Fruit fly (Drosophila melanogaster): Measurements from ENCODE around the gene CG32187.

The CG32187 gene

dm6 chr3L:17814036-17814435 is 7.9 kb upstream of the CG32187 start, which contains the start of gene Cln3:
TSS of gene Cln3 (minus strand) at chr3L:17814119.
- TF ChIP-seq EcR (GFP tag; optimal IDR thresholded peaks at IDR 0.05) (no peak), pan (optimal IDR thresholded peaks at IDR 0.05) (no peak), psq (optimal IDR thresholded peaks at IDR 0.05) (no peak), CG8478 (optimal IDR thresholded peaks at IDR 0.05) (no peak), usp (GFP tag; optimal IDR thresholded peaks at IDR 0.05) (no peak), Dll (optimal IDR thresholded peaks at IDR 0.05) (no peak)

- TF ChIP-seq Dll (optimal IDR thresholded peaks at IDR 0.05) (no peak), EcR (GFP tag; optimal IDR thresholded peaks at IDR 0.05) (no peak), pan (optimal IDR thresholded peaks at IDR 0.05) (no peak), psq (optimal IDR thresholded peaks at IDR 0.05) (no peak), usp (GFP tag; optimal IDR thresholded peaks at IDR 0.05) (no peak)
These were observed 2.5 kb upstream of the CG32187 start, which contains the start of gene CG32191 for dm6 chr3L:17808597-17809213. TSS of gene CG32191 (minus strand) at chr3L:17809146.

- no peak for TF ChIP-seq CG8478 (optimal IDR thresholded peaks at IDR 0.05)
- no peak for TF ChIP-seq EcR (GFP tag; optimal IDR thresholded peaks at IDR 0.05)
- no peak for TF ChIP-seq Dll (optimal IDR thresholded peaks at IDR 0.05)
- TF ChIP-seq psq (optimal IDR thresholded peaks at IDR 0.05), result no peak
- TF ChIP-seq pan (optimal IDR thresholded peaks at IDR 0.05), result no peak
- no peak for TF ChIP-seq usp (GFP tag; optimal IDR thresholded peaks at IDR 0.05)
These were observed 1.7 kb downstream of the CG32187 start, which contains the start of gene ais for dm6 chr3L:17804511-17804910. TSS of gene ais (minus strand) at chr3L:17804715.

dm6 chr3L:17802107-17802506 is 4.1 kb downstream of the CG32187 start, which contains the start of gene NUCB1:
TSS of gene NUCB1 (minus strand) at chr3L:17802279.
- no peak for TF ChIP-seq Dll (optimal IDR thresholded peaks at IDR 0.05)
- TF ChIP-seq pan (optimal IDR thresholded peaks at IDR 0.05), result no peak
- TF ChIP-seq psq (optimal IDR thresholded peaks at IDR 0.05), result no peak
- TF ChIP-seq EcR (GFP tag; optimal IDR thresholded peaks at IDR 0.05), result no peak
- TF ChIP-seq CG8478 (optimal IDR thresholded peaks at IDR 0.05), result no peak
- TF ChIP-seq usp (GFP tag; optimal IDR thresholded peaks at IDR 0.05), result no peak

DNA sequence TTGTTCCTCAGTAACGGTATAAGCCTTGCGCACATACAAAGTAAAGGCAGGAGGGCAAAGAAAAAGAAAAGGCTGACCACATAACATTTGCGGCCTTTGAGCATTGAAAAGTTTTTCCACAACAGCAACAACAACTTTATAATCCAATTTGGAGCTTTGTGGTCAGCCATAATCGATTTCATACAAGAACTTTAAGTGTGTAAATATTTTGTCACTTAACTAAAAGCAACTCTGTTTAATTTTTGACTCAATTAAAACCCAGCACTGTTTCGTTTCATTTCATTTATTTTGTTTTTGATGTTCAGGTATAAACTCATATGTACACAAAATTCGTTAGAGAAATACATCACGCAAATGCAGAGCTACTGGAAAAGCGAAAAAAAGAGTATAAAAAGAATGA is 8.7 kb downstream of the CG32187 start, which contains the start of gene CG42816:
CG42816 (minus strand) TSS at position 101 of the 400 bp plus-strand sequence.
- TF ChIP-seq psq (optimal IDR thresholded peaks at IDR 0.05), result no peak
- TF ChIP-seq CG8478 (optimal IDR thresholded peaks at IDR 0.05), result no peak
- no peak for TF ChIP-seq Dll (optimal IDR thresholded peaks at IDR 0.05)
- no peak for TF ChIP-seq pan (optimal IDR thresholded peaks at IDR 0.05)
- TF ChIP-seq EcR (GFP tag; optimal IDR thresholded peaks at IDR 0.05), result no peak
- TF ChIP-seq usp (GFP tag; optimal IDR thresholded peaks at IDR 0.05), result no peak

- TF ChIP-seq Dll (optimal IDR thresholded peaks at IDR 0.05) (no peak), usp (GFP tag; optimal IDR thresholded peaks at IDR 0.05) (no peak), CG8478 (optimal IDR thresholded peaks at IDR 0.05) (no peak), pan (optimal IDR thresholded peaks at IDR 0.05) (no peak), psq (optimal IDR thresholded peaks at IDR 0.05) (no peak), EcR (GFP tag; optimal IDR thresholded peaks at IDR 0.05) (no peak)
These were observed 14.7 kb downstream of the CG32187 start for dm6 chr3L:17791495-17791894.

- TF ChIP-seq EcR (GFP tag; optimal IDR thresholded peaks at IDR 0.05) (no peak), usp (GFP tag; optimal IDR thresholded peaks at IDR 0.05) (no peak), CG8478 (optimal IDR thresholded peaks at IDR 0.05) (no peak), psq (optimal IDR thresholded peaks at IDR 0.05) (no peak), pan (optimal IDR thresholded peaks at IDR 0.05) (no peak), Dll (optimal IDR thresholded peaks at IDR 0.05) (no peak)
These were observed 14.9 kb downstream of the CG32187 start, which contains the start of gene CG42815 for dm6 chr3L:17791467-17791494. TSS of gene CG42815 (minus strand) at chr3L:17791486.

DNA sequence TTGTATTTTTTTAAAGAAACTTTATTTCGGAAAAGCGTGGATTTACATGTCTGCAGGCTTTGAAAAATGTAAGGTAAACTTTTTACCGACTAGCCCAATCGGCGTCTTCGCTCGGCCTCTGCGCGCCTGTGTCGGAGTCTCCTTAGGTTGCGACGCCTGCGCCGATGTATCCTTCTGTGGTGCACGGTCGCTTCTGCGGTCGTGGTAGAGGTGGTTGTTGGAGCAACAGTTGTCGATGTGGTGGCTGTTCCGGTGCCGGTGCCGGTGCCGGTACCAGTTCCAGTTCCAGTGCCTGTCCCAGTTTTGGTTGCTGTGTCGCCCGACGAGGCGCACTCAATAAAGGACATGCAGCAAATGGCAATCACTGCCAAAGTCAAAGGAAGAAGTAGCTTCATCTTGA is 15.1 kb downstream of the CG32187 start:
- TF ChIP-seq pan (optimal IDR thresholded peaks at IDR 0.05), result no peak
- TF ChIP-seq CG8478 (optimal IDR thresholded peaks at IDR 0.05), result no peak
- TF ChIP-seq Dll (optimal IDR thresholded peaks at IDR 0.05), result no peak
- TF ChIP-seq usp (GFP tag; optimal IDR thresholded peaks at IDR 0.05), result no peak
- no peak for TF ChIP-seq EcR (GFP tag; optimal IDR thresholded peaks at IDR 0.05)
- TF ChIP-seq psq (optimal IDR thresholded peaks at IDR 0.05), result no peak

DNA sequence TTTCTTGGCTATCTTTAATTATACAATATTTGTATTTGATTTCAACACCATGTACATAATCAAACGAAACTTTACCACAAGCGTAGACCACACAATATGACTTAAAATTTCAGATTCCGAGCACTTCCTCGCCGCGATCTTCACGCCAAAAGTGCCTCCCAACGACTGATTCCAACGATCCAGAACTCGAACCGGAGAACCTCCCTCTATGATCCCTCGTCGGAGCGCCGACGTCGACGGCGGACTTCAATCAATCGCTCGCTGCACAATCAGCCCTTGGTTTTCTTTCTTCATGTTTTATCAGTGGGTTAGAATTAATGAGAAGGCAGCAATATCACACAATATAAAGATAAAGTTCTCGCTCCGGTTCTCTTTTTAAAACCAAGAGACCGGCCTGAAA is 42.2 kb downstream of the CG32187 start, which contains the start of the genes Adgf-A and Adgf-A2:
Adgf-A (minus strand) TSS at position 172 of the 400 bp plus-strand sequence.
Adgf-A2 (minus strand) TSS at position 172 of the 400 bp plus-strand sequence.
- no peak for TF ChIP-seq usp (GFP tag; optimal IDR thresholded peaks at IDR 0.05)
- no peak for TF ChIP-seq EcR (GFP tag; optimal IDR thresholded peaks at IDR 0.05)
- no peak for TF ChIP-seq Dll (optimal IDR thresholded peaks at IDR 0.05)
- TF ChIP-seq psq (optimal IDR thresholded peaks at IDR 0.05), result no peak
- TF ChIP-seq pan (optimal IDR thresholded peaks at IDR 0.05), result no peak

DNA sequence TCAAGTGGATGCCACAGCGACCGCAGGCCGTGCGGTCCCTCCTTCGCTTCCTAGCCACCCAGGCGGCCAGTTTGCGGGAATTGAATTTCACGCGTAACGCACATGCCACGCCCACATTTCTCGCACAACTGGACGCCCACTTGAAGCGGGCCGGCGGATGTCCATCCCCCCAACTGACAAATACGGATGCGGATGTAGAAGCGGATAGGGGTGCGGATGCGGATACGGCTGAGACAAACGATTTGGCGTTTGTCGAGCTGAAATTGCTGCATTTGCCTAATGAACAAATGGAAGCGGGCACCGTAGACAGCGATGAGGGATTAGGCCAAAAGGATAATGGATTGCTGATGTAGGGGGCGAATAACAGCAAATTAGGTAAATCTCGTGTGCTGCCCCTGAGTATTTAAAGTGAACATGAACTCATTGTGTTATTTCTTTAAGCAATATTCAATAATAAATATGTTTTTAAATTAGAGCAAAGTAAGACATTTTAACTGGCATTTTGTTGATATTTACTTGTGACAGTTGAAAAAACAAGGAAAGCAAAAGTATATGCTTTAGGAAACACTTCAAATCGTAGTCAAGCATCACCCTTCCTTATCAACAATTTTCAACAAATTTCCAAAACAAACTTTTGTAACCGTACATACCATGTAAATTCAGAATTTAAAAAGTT is 47.0 kb downstream of the CG32187 start, which contains the start of gene CG32181:
CG32181 (plus strand) TSS at position 626 of the 676 bp plus-strand sequence.
- TF ChIP-seq pan (optimal IDR thresholded peaks at IDR 0.05) (no peak), psq (optimal IDR thresholded peaks at IDR 0.05) (no peak), CG8478 (optimal IDR thresholded peaks at IDR 0.05) (no peak), Dll (optimal IDR thresholded peaks at IDR 0.05) (no peak), usp (GFP tag; optimal IDR thresholded peaks at IDR 0.05) (no peak), EcR (GFP tag; optimal IDR thresholded peaks at IDR 0.05) (no peak)

DNA sequence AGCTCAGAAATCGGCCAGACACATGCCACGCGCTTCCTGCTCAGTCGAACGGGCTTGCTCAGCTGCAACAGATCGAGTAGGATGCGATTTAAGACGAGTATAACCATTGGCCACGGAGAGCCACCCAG is 48.2 kb downstream of the CG32187 start, which contains the start of gene CG32182:
CG32182 (plus strand) TSS at position 29 of the 128 bp plus-strand sequence.
- TF ChIP-seq EcR (GFP tag; optimal IDR thresholded peaks at IDR 0.05) (no peak), Dll (optimal IDR thresholded peaks at IDR 0.05) (no peak), CG8478 (optimal IDR thresholded peaks at IDR 0.05) (no peak), psq (optimal IDR thresholded peaks at IDR 0.05) (no peak), usp (GFP tag; optimal IDR thresholded peaks at IDR 0.05) (no peak), pan (optimal IDR thresholded peaks at IDR 0.05) (no peak)

dm6 chr3L:17757156-17758083 is 48.7 kb downstream of the CG32187 start:
- no peak for TF ChIP-seq usp (GFP tag; optimal IDR thresholded peaks at IDR 0.05)
- no peak for TF ChIP-seq pan (optimal IDR thresholded peaks at IDR 0.05)
- TF ChIP-seq Dll (optimal IDR thresholded peaks at IDR 0.05), result no peak
- no peak for TF ChIP-seq CG8478 (optimal IDR thresholded peaks at IDR 0.05)
- no peak for TF ChIP-seq psq (optimal IDR thresholded peaks at IDR 0.05)

All from whole organism.